Worm (Caenorhabditis elegans): ENCODE data around the gene T24E12.2.

T24E12.2 gene

ce11 chrII:3781238-3781637 lies 1.5 kb upstream of the T24E12.2 start:
- no peak for TF ChIP-seq ceh-58 (GFP tag; IDR thresholded peaks at IDR 0.05)
- no peak for TF ChIP-seq ZK185.1 (tag; optimal IDR thresholded peaks at IDR 0.05; ENCODE audit: poor library complexity, severe bottlenecking)
- no peak for TF ChIP-seq lsl-1 (GFP tag; optimal IDR thresholded peaks at IDR 0.05)
- no peak for TF ChIP-seq hmg-20 (GFP tag; IDR thresholded peaks at IDR 0.05)
- no peak for TF ChIP-seq madf-8 (GFP tag; conservative IDR thresholded peaks at IDR 0.05)
- TF ChIP-seq ceh-40 (GFP tag; IDR thresholded peaks at IDR 0.05), result no peak
- TF ChIP-seq F39B2.1 (GFP tag; IDR thresholded peaks at IDR 0.05), result no peak
- TF ChIP-seq attf-6 (GFP tag; IDR thresholded peaks at IDR 0.05), result no peak
- TF ChIP-seq snpc-3.4 (tag; optimal IDR thresholded peaks at IDR 0.05), result no peak
- no peak for TF ChIP-seq aptf-2 (GFP tag; conservative IDR thresholded peaks at IDR 0.05)
- no peak for TF ChIP-seq ztf-3 (GFP tag; optimal IDR thresholded peaks at IDR 0.05)
- no peak for TF ChIP-seq ztf-28 (GFP tag; IDR thresholded peaks at IDR 0.05)
- no peak for TF ChIP-seq tbp1 (GFP tag; optimal IDR thresholded peaks at IDR 0.05)
- TF ChIP-seq snpc-1.1 (tag; optimal IDR thresholded peaks at IDR 0.05; ENCODE audit: insufficient read depth), result no peak
- no peak for TF ChIP-seq F52B5.7 (tag; optimal IDR thresholded peaks at IDR 0.05)
- TF ChIP-seq Y67H2A.10 (GFP tag; conservative IDR thresholded peaks at IDR 0.05), result no peak
- no peak for TF ChIP-seq sptf-2 (GFP tag; optimal IDR thresholded peaks at IDR 0.05)

- TF ChIP-seq efl-1 (GFP tag; optimal IDR thresholded peaks at IDR 0.05) (no peak), egl-44 (GFP tag; IDR thresholded peaks at IDR 0.05) (no peak), aptf-2 (GFP tag; conservative IDR thresholded peaks at IDR 0.05) (peak; percentile 84; the same call in 1 of the 2 replicates), Y79H2A.3 (GFP tag; conservative IDR thresholded peaks at IDR 0.05) (no peak), sdz-38 (tag; optimal IDR thresholded peaks at IDR 0.05) (no peak)
These were observed 2.5 kb downstream of the T24E12.2 start, which contains the start of gene T24E12.1 for ce11 chrII:3785257-3785656. TSS of gene T24E12.1 (plus strand) at chrII:3785557.

- no peak for TF ChIP-seq ceh-100 (GFP tag; IDR thresholded peaks at IDR 0.05)
- TF ChIP-seq repo-1 (tag; optimal IDR thresholded peaks at IDR 0.05), result no peak
- TF ChIP-seq zfh-2 (GFP tag; conservative IDR thresholded peaks at IDR 0.05), result peak; percentile 70
- TF ChIP-seq snpc-4 (GFP tag; optimal IDR thresholded peaks at IDR 0.05), result no peak
- TF ChIP-seq snpc-4 (tag; optimal IDR thresholded peaks at IDR 0.05), result no peak
These were observed 3.0 kb downstream of the T24E12.2 start for ce11 chrII:3785756-3786155.

- TF ChIP-seq lsl-1 (GFP tag; optimal IDR thresholded peaks at IDR 0.05) (no peak), attf-3 (GFP tag; conservative IDR thresholded peaks at IDR 0.05) (no peak), egl-44 (GFP tag; IDR thresholded peaks at IDR 0.05) (no peak), Y53F4B.3 (GFP tag; IDR thresholded peaks at IDR 0.05) (no peak), ZK185.1 (tag; optimal IDR thresholded peaks at IDR 0.05; ENCODE audit: poor library complexity, severe bottlenecking) (no peak), nhr-179 (tag; optimal IDR thresholded peaks at IDR 0.05) (no peak), T26A5.8 (tag; optimal IDR thresholded peaks at IDR 0.05) (no peak), hrde-1 (tag; optimal IDR thresholded peaks at IDR 0.05; ENCODE audit: borderline replicate concordance) (no peak), F57A8.1 (GFP tag; optimal IDR thresholded peaks at IDR 0.05) (no peak), unc-62 (GFP tag; optimal IDR thresholded peaks at IDR 0.05) (peak; percentile 19), ccch-3 (GFP tag; optimal IDR thresholded peaks at IDR 0.05) (no peak), madf-8 (GFP tag; conservative IDR thresholded peaks at IDR 0.05) (no peak), ekl-4 (GFP tag; IDR thresholded peaks at IDR 0.05) (no peak), atf-7 (tag; optimal IDR thresholded peaks at IDR 0.05) (peak; percentile 84), ztf-22 (GFP tag; optimal IDR thresholded peaks at IDR 0.05) (peak; percentile 65), Y67H2A.10 (GFP tag; conservative IDR thresholded peaks at IDR 0.05) (no peak), nfyb-1 (GFP tag; IDR thresholded peaks at IDR 0.05) (peak; percentile 52; the same call in 1 of the 2 replicates), egl-18 (GFP tag; IDR thresholded peaks at IDR 0.05) (no peak), ceh-40 (GFP tag; IDR thresholded peaks at IDR 0.05) (no peak), akir-1 (GFP tag; optimal IDR thresholded peaks at IDR 0.05) (no peak), hmg-20 (GFP tag; IDR thresholded peaks at IDR 0.05) (no peak), cebp-1 (GFP tag; IDR thresholded peaks at IDR 0.05) (peak; percentile 10; the same call in 1 of the 2 replicates), cebp-1 (tag; optimal IDR thresholded peaks at IDR 0.05) (no peak), madf-10 (tag; optimal IDR thresholded peaks at IDR 0.05) (no peak), B0019.2 (GFP tag; conservative IDR thresholded peaks at IDR 0.05) (no peak)
These were observed 3.8 kb downstream of the T24E12.2 start for ce11 chrII:3786538-3786937.

All from whole organism, young adult.